Fruit fly (Drosophila melanogaster) whole organism, embryonic: Measurements from ENCODE around the gene MtnB.

Experiments used
- Ada2b ChIP-seq: fragments of 200-800 bp; sonication (Bioruptor generic); IDR thresholded peaks from 2 replicates; pipeline ENCODE4 v1.3.6; 2022; ENCODE audit warnings: missing biosample characterization, missing genetic modification characterization
- Blimp-1 ChIP-seq: fragments of 200-800 bp; sonication (Bioruptor generic); optimal IDR thresholded peaks from 3 replicates; lab custom pipeline; 2018; ENCODE audit warnings: missing biosample characterization, missing genetic modification characterization, mild to moderate bottlenecking, moderate library complexity, missing genetic modification reagents
- Bteb2 ChIP-seq: fragments of 200-800 bp; sonication (Bioruptor generic); optimal IDR thresholded peaks from 2 replicates; lab custom pipeline; 2016; ENCODE audit warnings: missing biosample characterization, missing genetic modification characterization
- CG11456 ChIP-seq: fragments of 200-800 bp; sonication (Bioruptor generic); IDR thresholded peaks from 3 replicates; pipeline ENCODE4 v1.3.6; 2022; ENCODE audit warnings: missing biosample characterization, missing genetic modification characterization
- CG1233 ChIP-seq: fragments of 200-800 bp; sonication (Bioruptor generic); optimal IDR thresholded peaks from 4 replicates; lab custom pipeline; 2018; ENCODE audit warnings: missing biosample characterization, mild to moderate bottlenecking, missing genetic modification characterization
- CG13287 ChIP-seq: fragments of 200-800 bp; sonication (Bioruptor generic); IDR thresholded peaks from 2 replicates; pipeline ENCODE4 v1.3.6; 2022; ENCODE audit warnings: missing biosample characterization, missing genetic modification characterization; ENCODE audit not compliant: partially characterized antibody
- CG15696 ChIP-seq: fragments of 200-800 bp; sonication (Bioruptor generic); optimal IDR thresholded peaks from 2 replicates; lab custom pipeline; 2019; ENCODE audit warnings: missing biosample characterization, mild to moderate bottlenecking, missing genetic modification characterization, moderate library complexity
- CG18262 ChIP-seq: fragments of 200-800 bp; optimal IDR thresholded peaks from 3 replicates; lab custom pipeline; 2019; ENCODE audit warnings: missing biosample characterization, mild to moderate bottlenecking, missing genetic modification characterization, moderate library complexity
- CG5953 ChIP-seq: fragments of 200-800 bp; sonication (Bioruptor generic); IDR thresholded peaks from 2 replicates; pipeline ENCODE4 v1.3.6; 2022; ENCODE audit warnings: missing biosample characterization, missing genetic modification characterization
- CG6254 ChIP-seq: fragments of 200-800 bp; sonication (Bioruptor generic); optimal IDR thresholded peaks from 3 replicates; lab custom pipeline; 2017; ENCODE audit warnings: mild to moderate bottlenecking, missing biosample characterization, missing genetic modification reagents, missing genetic modification characterization
- CG6813 ChIP-seq: fragments of 200-800 bp; sonication (Bioruptor generic); optimal IDR thresholded peaks from 2 replicates; lab custom pipeline; 2017; ENCODE audit warnings: missing biosample characterization, missing genetic modification characterization, mild to moderate bottlenecking, moderate library complexity, missing genetic modification reagents
- CTCF ChIP-seq: fragments of 200-800 bp; sonication (Bioruptor generic); optimal IDR thresholded peaks from 2 replicates; lab custom pipeline; 2017; ENCODE audit warnings: missing biosample characterization, mild to moderate bottlenecking, missing genetic modification characterization, moderate library complexity
- Chrac-16 ChIP-seq: fragments of 200-800 bp; sonication (Bioruptor generic); optimal IDR thresholded peaks from 3 replicates; lab custom pipeline; 2016; ENCODE audit warnings: missing biosample characterization, missing genetic modification characterization
- D19B ChIP-seq: fragments of 200-800 bp; sonication (Bioruptor generic); optimal IDR thresholded peaks from 2 replicates; lab custom pipeline; 2017; ENCODE audit warnings: missing biosample characterization, mild to moderate bottlenecking, missing genetic modification characterization
- Dbx ChIP-seq: fragments of 200-800 bp; sonication (Bioruptor generic); IDR thresholded peaks from 3 replicates; pipeline ENCODE4 v1.3.6; 2022; ENCODE audit warnings: missing biosample characterization, missing genetic modification characterization
- GATAe ChIP-seq: fragments of 200-800 bp; sonication (Bioruptor generic); conservative IDR thresholded peaks from 2 replicates; pipeline ENCODE4 v1.3.6; 2022; ENCODE audit warnings: missing biosample characterization, missing genetic modification characterization
- HLHmδ ChIP-seq: fragments of 200-800 bp; sonication (Bioruptor generic); optimal IDR thresholded peaks from 2 replicates; lab custom pipeline; 2018; ENCODE audit warnings: missing biosample characterization, mild to moderate bottlenecking, missing genetic modification characterization, moderate library complexity
- Kr ChIP-seq: fragments of 200-800 bp; sonication (Bioruptor generic); optimal IDR thresholded peaks from 2 replicates; lab custom pipeline; 2017; ENCODE audit warnings: missing biosample characterization, mild to moderate bottlenecking, missing genetic modification characterization
- MBD-R2 ChIP-seq: fragments of 200-800 bp; sonication (Bioruptor generic); IDR thresholded peaks from 2 replicates; pipeline ENCODE4 v1.3.6; 2022; ENCODE audit warnings: missing biosample characterization, missing genetic modification characterization
- MTF-1 ChIP-seq: fragments of 200-800 bp; sonication (Bioruptor generic); optimal IDR thresholded peaks from 2 replicates; lab custom pipeline; 2018; ENCODE audit warnings: missing biosample characterization, mild to moderate bottlenecking, missing genetic modification characterization, borderline replicate concordance
- Pdp1 ChIP-seq, 2 experiments: fragments of 200-800 bp; sonication (Bioruptor generic); optimal IDR thresholded peaks; 3 replicates each; lab custom pipeline; 2016; ENCODE audit warnings: missing biosample characterization in 2 of 2, missing genetic modification characterization in 2 of 2, mild to moderate bottlenecking in 1 of 2, moderate library complexity in 1 of 2
- Vsx1 ChIP-seq: fragments of 200-800 bp; sonication (Bioruptor generic); optimal IDR thresholded peaks from 2 replicates; lab custom pipeline; 2017; ENCODE audit warnings: missing biosample characterization, mild to moderate bottlenecking, missing genetic modification characterization, missing genetic modification reagents
- az2 ChIP-seq: fragments of 200-800 bp; sonication (Bioruptor generic); optimal IDR thresholded peaks from 3 replicates; lab custom pipeline; 2016; ENCODE audit warnings: missing biosample characterization, missing genetic modification characterization
- cato ChIP-seq: fragments of 200-800 bp; sonication (Bioruptor generic); optimal IDR thresholded peaks from 2 replicates; lab custom pipeline; 2016; ENCODE audit warnings: missing biosample characterization, missing genetic modification characterization, borderline replicate concordance
- chinmo ChIP-seq: fragments of 200-800 bp; sonication (Bioruptor generic); IDR thresholded peaks from 4 replicates; pipeline ENCODE4 v1.3.6; 2022; ENCODE audit warnings: missing biosample characterization, missing genetic modification characterization; ENCODE audit not compliant: partially characterized antibody
- chm ChIP-seq: fragments of 200-800 bp; sonication (Bioruptor generic); IDR thresholded peaks from 2 replicates; pipeline ENCODE4 v1.3.6; 2022; ENCODE audit warnings: missing biosample characterization, missing genetic modification characterization
- corto ChIP-seq: fragments of 200-800 bp; sonication (Bioruptor generic); optimal IDR thresholded peaks from 2 replicates; lab custom pipeline; 2016; ENCODE audit warnings: missing biosample characterization, mild to moderate bottlenecking, missing genetic modification characterization, moderate library complexity
- dysf ChIP-seq: fragments of 200-800 bp; sonication (Bioruptor generic); IDR thresholded peaks from 3 replicates; pipeline ENCODE4 v1.3.6; 2022; ENCODE audit warnings: missing biosample characterization, missing genetic modification characterization
- exex ChIP-seq: fragments of 200-800 bp; sonication (Bioruptor generic); optimal IDR thresholded peaks from 4 replicates; lab custom pipeline; 2018; ENCODE audit warnings: missing biosample characterization, mild to moderate bottlenecking, missing genetic modification characterization, moderate library complexity
- gcm ChIP-seq: fragments of 200-800 bp; sonication (Bioruptor generic); optimal IDR thresholded peaks from 2 replicates; lab custom pipeline; 2019; ENCODE audit warnings: missing biosample characterization, mild to moderate bottlenecking, missing genetic modification characterization, moderate library complexity
- grn ChIP-seq: fragments of 200-800 bp; sonication (Bioruptor generic); optimal IDR thresholded peaks from 3 replicates; lab custom pipeline; 2017; ENCODE audit warnings: missing biosample characterization, missing genetic modification characterization
- gro ChIP-seq: fragments of 200-800 bp; sonication (Bioruptor generic); optimal IDR thresholded peaks from 2 replicates; lab custom pipeline; 2016; ENCODE audit warnings: missing biosample characterization, missing genetic modification characterization
- lab ChIP-seq: fragments of 200-800 bp; sonication (Bioruptor generic); optimal IDR thresholded peaks from 3 replicates; lab custom pipeline; 2017; ENCODE audit warnings: missing biosample characterization, missing genetic modification characterization, mild to moderate bottlenecking, moderate library complexity, missing genetic modification reagents
- lola ChIP-seq, 3 experiments: fragments of >200 bp in 2 of 3; fragments of 200-800 bp in 1 of 3; sonication (Bioruptor generic) in 1 of 3; optimal IDR thresholded peaks; 2 replicates each; lab custom pipeline; 2017 to 2019; ENCODE audit warnings: missing biosample characterization in 3 of 3, missing genetic modification characterization in 3 of 3, mild to moderate bottlenecking in 1 of 3, moderate library complexity in 1 of 3
- pnt ChIP-seq: fragments of 200-800 bp; sonication (Bioruptor generic); optimal IDR thresholded peaks from 3 replicates; lab custom pipeline; 2016; ENCODE audit warnings: missing biosample characterization, missing genetic modification characterization

The MtnB gene

DNA sequence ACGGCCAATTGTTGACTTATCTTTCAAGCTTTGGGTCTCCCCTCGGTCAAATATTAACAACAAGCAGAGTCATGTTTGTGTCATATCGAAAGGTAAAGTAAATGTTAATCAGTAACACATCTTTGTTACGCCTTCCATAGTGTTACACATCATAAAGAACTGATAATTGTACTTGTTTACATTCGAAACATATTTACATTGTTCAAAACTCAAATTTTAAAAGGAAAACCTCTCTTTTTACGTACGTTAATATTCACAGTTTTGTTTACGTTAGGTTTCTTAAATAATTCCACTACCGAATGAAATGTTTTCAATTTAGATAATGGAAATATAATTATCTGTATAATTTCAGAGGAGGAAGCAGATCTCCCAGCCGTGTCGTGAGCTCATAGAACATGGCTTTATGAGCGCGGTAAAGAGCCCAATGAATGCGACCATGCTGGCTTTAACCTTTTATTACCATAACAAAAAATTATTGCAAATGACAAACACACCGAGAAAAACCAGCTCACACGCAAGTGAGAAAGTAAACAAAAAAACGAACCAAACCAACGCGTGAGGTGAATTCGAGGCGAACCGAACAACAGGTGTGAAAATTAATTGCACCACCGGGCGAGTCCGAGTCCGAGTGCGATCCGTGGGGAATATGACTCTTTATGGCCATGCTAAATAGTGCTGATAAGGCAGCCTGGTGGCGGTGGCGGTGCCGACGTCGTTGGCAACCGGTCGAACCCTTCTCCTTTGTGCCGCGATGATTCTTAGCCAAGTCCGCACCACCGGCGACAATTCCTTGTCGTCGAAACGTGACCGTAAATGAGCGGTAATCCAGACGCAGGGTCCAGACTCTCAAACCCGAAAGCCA is 39.0 kb upstream of the MtnB start (continued):
- TF ChIP-seq Kr, result peak; percentile 74
- TF ChIP-seq cato, result no peak
- TF ChIP-seq dysf (GFP tag; lab: Robert Waterston, UW), result no peak
- TF ChIP-seq gcm (GFP tag; lab: Kevin White, UChicago), result peak; percentile 72
- TF ChIP-seq chm, result peak; percentile 67; the same call in 1 of the 2 replicates
- TF ChIP-seq az2, result no peak
- TF ChIP-seq pnt (GFP tag; lab: Kevin White, UChicago), result peak; percentile 8
- TF ChIP-seq lola (GFP tag; optimal IDR thresholded peaks at IDR 0.05; lab: Kevin White, UChicago), result peak in 1 of 3 experiments; percentile 58
- peak; percentile 55 for TF ChIP-seq CG1233 (GFP tag; lab: Kevin White, UChicago)
- TF ChIP-seq Bteb2 (GFP tag; lab: Kevin White, UChicago), result no peak
- TF ChIP-seq CG6254 (GFP tag; lab: Kevin White, UChicago), result peak; percentile 20
- peak; percentile 54 for TF ChIP-seq Vsx1
- TF ChIP-seq, all 482 proteins: peak for 148

DNA sequence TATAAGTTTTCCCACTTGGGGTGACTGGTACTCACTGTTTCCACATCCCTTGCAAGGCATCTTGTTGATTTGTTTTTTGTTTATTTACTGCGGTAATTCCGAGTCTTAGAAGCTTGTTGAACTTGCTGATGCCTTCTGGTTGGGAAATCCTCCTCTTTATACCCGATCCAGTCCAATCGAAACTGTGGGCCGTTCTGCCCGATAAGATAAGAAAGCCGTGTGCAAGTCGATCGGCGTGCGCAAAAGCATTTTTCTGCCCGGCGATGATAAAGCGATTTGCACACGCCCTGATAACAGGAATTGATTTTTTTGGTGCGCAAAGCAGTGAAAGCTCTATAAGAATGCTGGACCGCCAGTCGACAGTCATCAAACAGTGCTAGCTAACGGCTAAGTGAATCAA is 31.0 kb upstream of the MtnB start, which contains the start of the genes MtnE and MtnD:
Gene MtnE (minus strand): TSS at position 130 of the 400 bp plus-strand sequence.
Gene MtnD (plus strand): TSS at position 388 of the 400 bp plus-strand sequence.
- TF ChIP-seq CG11456 (GFP tag; lab: Robert Waterston, UW), result 0 out of 3 replicates have a peak, but pooled peaks have one; percentile 6
- no peak for TF ChIP-seq Ada2b (GFP tag; lab: Robert Waterston, UW)
- TF ChIP-seq lab (GFP tag; lab: Kevin White, UChicago), result peak; percentile 16
- peak; percentile 39 for TF ChIP-seq corto (GFP tag; lab: Kevin White, UChicago)
- peak; percentile 65 for TF ChIP-seq exex (tag; lab: Kevin White, UChicago)
- TF ChIP-seq CG18262, result no peak
- TF ChIP-seq HLHmδ (GFP tag; lab: Kevin White, UChicago), result no peak
- peak; percentile 97 for TF ChIP-seq MTF-1
- TF ChIP-seq GATAe (GFP tag; lab: Robert Waterston, UW), result peak; percentile 83; the same call in 1 of the 2 replicates
- 0 out of 4 replicates have a peak, but pooled peaks have one; percentile 41 for TF ChIP-seq chinmo

DNA sequence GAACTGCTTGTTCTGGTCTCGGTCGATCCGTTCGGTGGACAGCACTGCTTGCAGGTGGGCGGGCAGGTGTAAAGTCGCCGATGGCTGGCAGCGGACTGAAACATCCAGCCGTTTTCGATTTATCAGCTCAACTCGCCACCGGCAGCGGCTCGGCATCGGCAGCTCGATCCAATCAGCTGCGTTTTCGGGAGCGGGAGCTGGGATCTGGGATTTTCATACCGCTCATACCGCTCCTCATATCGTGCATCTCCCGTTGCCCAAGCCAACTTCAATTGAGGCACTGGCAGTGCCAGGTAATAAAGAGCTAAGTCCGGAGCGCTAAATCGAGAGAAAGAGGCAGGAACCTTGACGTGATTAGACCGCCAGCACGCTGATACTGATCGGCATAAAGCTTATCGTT is 8.8 kb upstream of the MtnB start, which contains the start of gene MFS9:
Gene MFS9 (minus strand): TSS at position 101 of the 400 bp plus-strand sequence.
- TF ChIP-seq Chrac-16 (GFP tag; lab: Kevin White, UChicago), result no peak
- no peak for TF ChIP-seq D19B (GFP tag; lab: Kevin White, UChicago)
- TF ChIP-seq CG15696 (tag; lab: Kevin White, UChicago), result no peak
- TF ChIP-seq Dbx (GFP tag; lab: Robert Waterston, UW), result no peak
- peak; percentile 22; the same call in 1 of the 2 replicates for TF ChIP-seq MBD-R2
- no peak for TF ChIP-seq CG6813
- TF ChIP-seq grn (GFP tag; lab: Kevin White, UChicago), result no peak
- TF ChIP-seq CG5953 (GFP tag; lab: Robert Waterston, UW), result no peak

DNA sequence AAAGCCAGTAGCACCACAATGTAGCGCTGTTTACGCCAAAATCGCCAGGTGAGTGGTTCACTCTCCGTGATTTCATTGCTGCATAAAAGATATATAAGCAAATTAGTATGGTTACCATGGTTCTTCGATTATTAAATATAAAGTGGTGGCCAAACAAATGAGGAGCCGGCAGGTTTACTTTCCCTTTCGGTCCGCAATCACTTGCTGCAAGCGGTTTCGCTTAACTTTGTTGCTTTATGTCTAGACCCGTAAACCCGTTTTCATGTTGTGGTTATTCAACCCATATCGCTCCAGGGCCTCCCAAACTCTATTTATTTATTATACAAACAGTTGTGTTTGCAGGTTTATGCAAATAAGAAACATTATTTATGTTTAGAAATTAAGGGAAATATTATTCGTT is 5.8 kb upstream of the MtnB start:
- TF ChIP-seq Pdp1 (GFP tag; optimal IDR thresholded peaks at IDR 0.05; lab: Kevin White, UChicago), result peak in 1 of 2 experiments; percentile 36
- TF ChIP-seq CTCF (GFP tag; lab: Kevin White, UChicago), result no peak
- TF ChIP-seq gro, result no peak
- TF ChIP-seq Blimp-1 (GFP tag; lab: Kevin White, UChicago), result peak; percentile 79
- no peak for TF ChIP-seq CG13287 (GFP tag; lab: Robert Waterston, UW)
- TF ChIP-seq, all 482 proteins: peak for 2
